Fruit fly (Drosophila melanogaster): ENCODE results near the gene Fer1.

Gene Fer1

dm6 chr3R:7111206-7111858 is 24.7 kb upstream of the Fer1 start:
- TF ChIP-seq pan (optimal IDR thresholded peaks at IDR 0.05), result no peak
- TF ChIP-seq CrebA (GFP tag; optimal IDR thresholded peaks at IDR 0.05; ENCODE audit: borderline replicate concordance), result no peak
- TF ChIP-seq sage (GFP tag; optimal IDR thresholded peaks at IDR 0.05), result no peak
- no peak for TF ChIP-seq psq (GFP tag; optimal IDR thresholded peaks at IDR 0.05)
- TF ChIP-seq fru (GFP tag; optimal IDR thresholded peaks at IDR 0.05), result no peak
- no peak for TF ChIP-seq Abd-B (GFP tag; optimal IDR thresholded peaks at IDR 0.05)
- TF ChIP-seq N (GFP tag; optimal IDR thresholded peaks at IDR 0.05), result no peak
- TF ChIP-seq woc (GFP tag; optimal IDR thresholded peaks at IDR 0.05), result no peak
- no peak for TF ChIP-seq ey (GFP tag; optimal IDR thresholded peaks at IDR 0.05)
- TF ChIP-seq dsf (GFP tag; optimal IDR thresholded peaks at IDR 0.05; ENCODE audit: borderline replicate concordance), result no peak
- TF ChIP-seq Jra (GFP tag; optimal IDR thresholded peaks at IDR 0.05), result no peak
- TF ChIP-seq GATAd (GFP tag; optimal IDR thresholded peaks at IDR 0.05), result no peak
- no peak for TF ChIP-seq HLH106 (tag; optimal IDR thresholded peaks at IDR 0.05)
- no peak for TF ChIP-seq OdsH (GFP tag; optimal IDR thresholded peaks at IDR 0.05)
- no peak for TF ChIP-seq brk (GFP tag; optimal IDR thresholded peaks at IDR 0.05)
- no peak for TF ChIP-seq Dfd (GFP tag; optimal IDR thresholded peaks at IDR 0.05)
- TF ChIP-seq Dif (GFP tag; optimal IDR thresholded peaks at IDR 0.05; ENCODE audit: partially characterized antibody), result no peak
- no peak for TF ChIP-seq Vsx2 (GFP tag; optimal IDR thresholded peaks at IDR 0.05; ENCODE audit: partially characterized antibody)

DNA sequence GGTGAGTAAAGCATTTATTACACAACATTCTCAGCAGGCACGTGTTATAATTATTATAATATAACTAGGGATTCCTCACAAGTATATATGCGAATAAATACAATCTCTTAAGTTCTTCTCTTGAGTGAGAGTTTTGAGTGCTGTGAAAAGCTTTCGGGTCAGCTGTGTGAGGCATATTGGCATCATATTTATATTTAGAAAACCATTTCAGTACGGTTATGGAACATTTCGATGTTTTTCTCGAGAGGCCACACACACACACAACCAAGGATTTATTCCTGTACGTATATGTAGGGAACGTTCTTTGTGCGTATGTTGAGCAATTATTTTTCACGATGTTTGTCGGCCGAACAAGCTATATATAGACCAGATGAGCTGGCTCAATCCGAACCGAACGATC is 23.0 kb upstream of the Fer1 start:
- TF ChIP-seq HLH106 (tag; optimal IDR thresholded peaks at IDR 0.05) (no peak), woc (GFP tag; optimal IDR thresholded peaks at IDR 0.05) (no peak), ey (GFP tag; optimal IDR thresholded peaks at IDR 0.05) (no peak), psq (GFP tag; optimal IDR thresholded peaks at IDR 0.05) (no peak), usp (GFP tag; optimal IDR thresholded peaks at IDR 0.05) (no peak), CG9705 (GFP tag; optimal IDR thresholded peaks at IDR 0.05) (no peak), h (GFP tag; optimal IDR thresholded peaks at IDR 0.05) (no peak)

dm6 chr3R:7116511-7116910 is 19.5 kb upstream of the Fer1 start:
- TF ChIP-seq brk (GFP tag; optimal IDR thresholded peaks at IDR 0.05) (no peak), Hnf4 (GFP tag; optimal IDR thresholded peaks at IDR 0.05) (no peak), N (GFP tag; optimal IDR thresholded peaks at IDR 0.05) (no peak), Sp1 (GFP tag; optimal IDR thresholded peaks at IDR 0.05) (no peak)

dm6 chr3R:7117590-7117989 is 18.4 kb upstream of the Fer1 start, which contains the start of gene Mlp84B:
Gene Mlp84B, minus strand, starts transcription at chr3R:7117732.
- TF ChIP-seq CrebA (GFP tag; optimal IDR thresholded peaks at IDR 0.05; ENCODE audit: borderline replicate concordance) (no peak), pan (optimal IDR thresholded peaks at IDR 0.05) (no peak), CG32264 (GFP tag; optimal IDR thresholded peaks at IDR 0.05) (no peak), brk (GFP tag; optimal IDR thresholded peaks at IDR 0.05) (no peak), lola (GFP tag; optimal IDR thresholded peaks at IDR 0.05) (no peak), HLH106 (tag; optimal IDR thresholded peaks at IDR 0.05) (no peak), Dif (GFP tag; optimal IDR thresholded peaks at IDR 0.05; ENCODE audit: partially characterized antibody) (no peak), jim (GFP tag; optimal IDR thresholded peaks at IDR 0.05) (no peak), h (GFP tag; optimal IDR thresholded peaks at IDR 0.05) (no peak), dl (GFP tag; optimal IDR thresholded peaks at IDR 0.05; ENCODE audit: insufficient read depth in 1 of 2, partially characterized antibody in 2 of 2) (no peak), ey (GFP tag; optimal IDR thresholded peaks at IDR 0.05) (no peak), dsf (GFP tag; optimal IDR thresholded peaks at IDR 0.05; ENCODE audit: borderline replicate concordance) (no peak), foxo (GFP tag; optimal IDR thresholded peaks at IDR 0.05) (no peak), Mio (GFP tag; optimal IDR thresholded peaks at IDR 0.05) (no peak), rgr (GFP tag; optimal IDR thresholded peaks at IDR 0.05) (no peak), Vsx2 (GFP tag; optimal IDR thresholded peaks at IDR 0.05; ENCODE audit: partially characterized antibody) (no peak), psq (GFP tag; optimal IDR thresholded peaks at IDR 0.05) (no peak), woc (GFP tag; optimal IDR thresholded peaks at IDR 0.05) (no peak), dmrt93B (GFP tag; optimal IDR thresholded peaks at IDR 0.05) (no peak), Hnf4 (GFP tag; optimal IDR thresholded peaks at IDR 0.05) (no peak)
